Worm (Caenorhabditis elegans) whole organism, L4 larva: ENCODE data around the gene VC5.2.
A peak's percentile ranks its signal among the peaks of the same experiment; 100 is the strongest.

Experiments
- D1046.2 ChIP-seq: fragments of 200-800 bp; sonication (Bioruptor generic); IDR thresholded peaks from 2 replicates; pipeline ENCODE4 v1.3.6; 2022; ENCODE audit warnings: missing genetic modification characterization, missing compliant biosample characterization
- F10B5.3 ChIP-seq: sonication (generic microtip); optimal IDR thresholded peaks from 2 replicates; lab custom pipeline; 2016; ENCODE audit warnings: mild to moderate bottlenecking, missing genetic modification characterization, missing compliant biosample characterization
- F37D6.2 ChIP-seq: sonication (generic microtip); optimal IDR thresholded peaks from 2 replicates; lab custom pipeline; 2016; ENCODE audit warnings: mild to moderate bottlenecking, missing genetic modification characterization, missing compliant biosample characterization
- F44E2.7 ChIP-seq: fragments of 200-800 bp; sonication (Bioruptor generic); IDR thresholded peaks from 2 replicates; pipeline ENCODE4 v2.1.2; 2022; ENCODE audit warnings: missing genetic modification characterization, missing compliant biosample characterization
- R02D3.7 ChIP-seq: fragments of 150-350 bp; sonication (generic microtip); optimal IDR thresholded peaks from 3 replicates; lab custom pipeline; 2014; ENCODE audit warnings: missing biosample characterization, missing genetic modification characterization
- T20F7.1 ChIP-seq: fragments of 200-800 bp; sonication (Bioruptor generic); optimal IDR thresholded peaks from 2 replicates; lab custom pipeline; 2018; ENCODE audit warnings: mild to moderate bottlenecking, missing genetic modification characterization, missing compliant biosample characterization
- Y75B8A.6 ChIP-seq: fragments of 200-800 bp; sonication (Bioruptor generic); IDR thresholded peaks from 2 replicates; pipeline ENCODE4 v1.3.6; 2022; ENCODE audit warnings: missing genetic modification reagents, missing genetic modification characterization, missing compliant biosample characterization
- ZK337.2 ChIP-seq: fragments of 200-800 bp; sonication (Bioruptor generic); IDR thresholded peaks from 2 replicates; pipeline ENCODE4 v1.3.6; 2022; ENCODE audit warnings: missing genetic modification reagents, missing genetic modification characterization, missing compliant biosample characterization
- aha-1 ChIP-seq: fragments of 150-350 bp; peaks from one replicate; lab custom pipeline; 2014; ENCODE audit warnings: missing biosample characterization, missing genetic modification characterization
- attf-4 ChIP-seq: sonication (generic microtip); optimal IDR thresholded peaks from 3 replicates; lab custom pipeline; 2017; ENCODE audit warnings: missing biosample characterization, missing genetic modification characterization
- ceh-20 ChIP-seq: fragments of 200-800 bp; sonication (Bioruptor generic); IDR thresholded peaks from 2 replicates; pipeline ENCODE4 v1.3.6; 2022; ENCODE audit warnings: missing genetic modification reagents, missing genetic modification characterization, missing compliant biosample characterization
- ceh-44 ChIP-seq: fragments of 200-800 bp; sonication (Bioruptor generic); IDR thresholded peaks from 2 replicates; pipeline ENCODE4 v1.3.6; 2022; ENCODE audit warnings: missing genetic modification reagents, missing genetic modification characterization, missing compliant biosample characterization
- ceh-62 ChIP-seq: sonication (generic microtip); optimal IDR thresholded peaks from 2 replicates; lab custom pipeline; 2017; ENCODE audit warnings: missing biosample characterization, missing genetic modification characterization
- ceh-82 ChIP-seq: sonication (generic microtip); optimal IDR thresholded peaks from 2 replicates; lab custom pipeline; 2017; ENCODE audit warnings: missing biosample characterization, missing genetic modification characterization
- daf-16 ChIP-seq, 3 experiments: sonication (generic microtip); optimal IDR thresholded peaks; 2 replicates each; lab custom pipeline; 2016 to 2017; ENCODE audit warnings: missing genetic modification characterization in 3 of 3, missing genetic modification reagents in 3 of 3, mild to moderate bottlenecking in 2 of 3, missing compliant biosample characterization in 2 of 3, missing biosample characterization in 1 of 3, moderate library complexity in 1 of 3
- dmd-8 ChIP-seq: fragments of 200-800 bp; sonication (Bioruptor generic); IDR thresholded peaks from 2 replicates; pipeline ENCODE4 v1.3.6; 2022; ENCODE audit warnings: missing genetic modification characterization, missing compliant biosample characterization
- dmd-9 ChIP-seq: fragments of 200-800 bp; sonication (Bioruptor generic); IDR thresholded peaks from 2 replicates; pipeline ENCODE4 v1.3.6; 2022; ENCODE audit warnings: missing genetic modification reagents, missing genetic modification characterization, missing compliant biosample characterization
- dpl-1 ChIP-seq: fragments of 150-350 bp; optimal IDR thresholded peaks from 2 replicates; lab custom pipeline; 2014; ENCODE audit warnings: missing biosample characterization, missing genetic modification reagents, missing genetic modification characterization
- duxl-1 ChIP-seq: sonication (generic microtip); optimal IDR thresholded peaks from 2 replicates; lab custom pipeline; 2016; ENCODE audit warnings: mild to moderate bottlenecking, missing genetic modification characterization, moderate library complexity, missing compliant biosample characterization; ENCODE audit not compliant: poor library complexity
- dve-1 ChIP-seq: sonication (generic microtip); optimal IDR thresholded peaks from 2 replicates; lab custom pipeline; 2017; ENCODE audit warnings: antibody characterized with exemption, mild to moderate bottlenecking, missing genetic modification characterization, missing compliant biosample characterization; ENCODE audit not compliant: insufficient read depth
- hif-1 ChIP-seq, 2 experiments: sonication (generic microtip); optimal IDR thresholded peaks; 2 replicates each; lab custom pipeline; 2016 to 2017; ENCODE audit warnings: missing compliant biosample characterization in 2 of 2, missing genetic modification characterization in 2 of 2, missing genetic modification reagents in 2 of 2, missing genotype in 2 of 2, mild to moderate bottlenecking in 1 of 2
- hlh-11 ChIP-seq: fragments of 200-800 bp; sonication (Bioruptor generic); optimal IDR thresholded peaks from 2 replicates; lab custom pipeline; 2018; ENCODE audit warnings: mild to moderate bottlenecking, missing genetic modification characterization, missing compliant biosample characterization
- hlh-30 ChIP-seq: sonication (generic microtip); optimal IDR thresholded peaks from 2 replicates; lab custom pipeline; 2017; ENCODE audit warnings: antibody characterized with exemption, mild to moderate bottlenecking, missing genetic modification characterization, missing compliant biosample characterization; ENCODE audit not compliant: insufficient read depth
- jun-1 ChIP-seq: fragments of 150-350 bp; optimal IDR thresholded peaks from 2 replicates; lab custom pipeline; 2014; ENCODE audit warnings: missing biosample characterization, missing genetic modification reagents, missing genetic modification characterization
- lin-29 ChIP-seq: fragments of 200-800 bp; sonication (Bioruptor generic); IDR thresholded peaks from 2 replicates; pipeline ENCODE4 v1.3.6; 2022; ENCODE audit warnings: missing genetic modification reagents, missing genetic modification characterization, missing compliant biosample characterization
- lin-38 ChIP-seq: fragments of 200-800 bp; sonication (Bioruptor generic); IDR thresholded peaks from 2 replicates; pipeline ENCODE4 v1.3.6; 2022; ENCODE audit warnings: missing genetic modification reagents, missing genetic modification characterization, missing compliant biosample characterization
- lir-3 ChIP-seq: sonication (generic microtip); optimal IDR thresholded peaks from 2 replicates; lab custom pipeline; 2016; ENCODE audit warnings: mild to moderate bottlenecking, missing genetic modification characterization, missing compliant biosample characterization
- lsy-2 ChIP-seq, 2 experiments: fragments of 150-350 bp in 1 of 2; sonication (generic microtip) in 1 of 2; optimal IDR thresholded peaks; 2 replicates each; lab custom pipeline; 2014 to 2017; ENCODE audit warnings: missing biosample characterization in 2 of 2, missing genetic modification characterization in 2 of 2
- mdl-1 ChIP-seq, 2 experiments: fragments of 150-350 bp in 1 of 2; sonication (generic microtip) in 1 of 2; optimal IDR thresholded peaks; 2 replicates each; lab custom pipeline; 2014 to 2017; ENCODE audit warnings: missing biosample characterization in 2 of 2, missing genetic modification characterization in 2 of 2
- mdt-29 ChIP-seq: fragments of 200-800 bp; sonication (Bioruptor generic); IDR thresholded peaks from 2 replicates; pipeline ENCODE4 v1.3.6; 2022; ENCODE audit warnings: missing genetic modification reagents, missing genetic modification characterization, missing compliant biosample characterization
- mep-1 ChIP-seq: fragments of 150-350 bp; sonication (generic microtip); optimal IDR thresholded peaks from 3 replicates; lab custom pipeline; 2014; ENCODE audit warnings: missing biosample characterization, missing genetic modification characterization
- mes-2 ChIP-seq: sonication (generic microtip); optimal IDR thresholded peaks from 2 replicates; lab custom pipeline; 2016; ENCODE audit warnings: missing genotype, mild to moderate bottlenecking, missing genetic modification characterization, missing compliant biosample characterization; ENCODE audit not compliant: poor library complexity, severe bottlenecking
- mxl-3 ChIP-seq: fragments of 200-800 bp; sonication (Bioruptor generic); optimal IDR thresholded peaks from 2 replicates; lab custom pipeline; 2018; ENCODE audit warnings: mild to moderate bottlenecking, missing genetic modification characterization, missing compliant biosample characterization
- nhr-102 ChIP-seq: sonication (generic microtip); optimal IDR thresholded peaks from 2 replicates; lab custom pipeline; 2016; ENCODE audit warnings: mild to moderate bottlenecking, missing genetic modification characterization, moderate library complexity, missing compliant biosample characterization
- nhr-28 ChIP-seq: fragments of 150-350 bp; optimal IDR thresholded peaks from 2 replicates; lab custom pipeline; 2014; ENCODE audit warnings: missing biosample characterization, missing genetic modification characterization
- pqm-1 ChIP-seq: sonication (generic microtip); optimal IDR thresholded peaks from 2 replicates; lab custom pipeline; 2017; ENCODE audit warnings: missing biosample characterization, missing genetic modification characterization
- rbr-2 ChIP-seq: sonication (generic microtip); optimal IDR thresholded peaks from 2 replicates; lab custom pipeline; 2016; ENCODE audit warnings: missing genotype, missing genetic modification characterization, missing compliant biosample characterization
- spr-3 ChIP-seq: fragments of 200-800 bp; sonication (Bioruptor generic); optimal IDR thresholded peaks from 2 replicates; lab custom pipeline; 2018; ENCODE audit warnings: mild to moderate bottlenecking, missing genetic modification characterization, missing compliant biosample characterization
- unc-130 ChIP-seq: sonication (generic microtip); optimal IDR thresholded peaks from 2 replicates; lab custom pipeline; 2016; ENCODE audit warnings: missing genetic modification reagents, missing genetic modification characterization, missing compliant biosample characterization
- vab-7 ChIP-seq: fragments of 200-800 bp; sonication (Bioruptor generic); IDR thresholded peaks from 2 replicates; pipeline ENCODE4 v1.3.6; 2022; ENCODE audit warnings: missing genetic modification reagents, missing genetic modification characterization, missing compliant biosample characterization
- zfp-2 ChIP-seq: sonication (generic microtip); optimal IDR thresholded peaks from 2 replicates; lab custom pipeline; 2016; ENCODE audit warnings: mild to moderate bottlenecking, missing genetic modification characterization, missing compliant biosample characterization
- zfp-3 ChIP-seq: fragments of 200-800 bp; sonication (Bioruptor generic); conservative IDR thresholded peaks from 2 replicates; pipeline ENCODE4 v1.3.6; 2022; ENCODE audit warnings: missing genetic modification reagents, missing genetic modification characterization, missing compliant biosample characterization
- zip-11 ChIP-seq: fragments of 200-800 bp; sonication (Bioruptor generic); IDR thresholded peaks from 2 replicates; pipeline ENCODE4 v1.3.6; 2022; ENCODE audit warnings: missing genetic modification characterization, missing compliant biosample characterization

The VC5.2 gene

ce11 chrV:7079388-7079787 is 6.4 kb upstream of the VC5.2 start:
- TF ChIP-seq hlh-11 (tag; lab: Kevin White, UChicago) = peak; percentile 0
- peak; percentile 93 for TF ChIP-seq aha-1 (tag; lab: Kevin White, UChicago)
- TF ChIP-seq vab-7 (GFP tag; lab: Robert Waterston, UW) = no peak
- no peak for TF ChIP-seq F44E2.7 (GFP tag; lab: Robert Waterston, UW)
- no peak for TF ChIP-seq F10B5.3
- TF ChIP-seq attf-4 (tag; lab: Kevin White, UChicago) = no peak
- TF ChIP-seq T20F7.1 = no peak
- TF ChIP-seq R02D3.7 (tag; lab: Kevin White, UChicago) = no peak
- no peak for TF ChIP-seq ceh-82 (tag; lab: Kevin White, UChicago)
- TF ChIP-seq, all 104 proteins: peak for 2

ce11 chrV:7084612-7085139 is 1.1 kb upstream of the VC5.2 start, which contains the start of gene mys-1:
Gene mys-1, minus strand, starts transcription at chrV:7084662.
- TF ChIP-seq F37D6.2 (tag; lab: Kevin White, UChicago) (no peak), ceh-44 (GFP tag; lab: Robert Waterston, UW) (no peak), lir-3 (tag; lab: Kevin White, UChicago) (no peak), D1046.2 (GFP tag; lab: Robert Waterston, UW) (no peak), hlh-30 (tag; lab: Kevin White, UChicago) (peak; percentile 29), rbr-2 (tag; lab: Kevin White, UChicago) (peak; percentile 30), unc-130 (GFP tag; lab: Kevin White, UChicago) (peak; percentile 76), pqm-1 (no peak), mdt-29 (GFP tag; lab: Robert Waterston, UW) (no peak), ceh-82 (tag; lab: Kevin White, UChicago) (no peak), attf-4 (tag; lab: Kevin White, UChicago) (no peak), mdl-1 (tag; optimal IDR thresholded peaks at IDR 0.05; lab: Kevin White, UChicago) (no peak), lin-29 (GFP tag; lab: Robert Waterston, UW) (no peak), Y75B8A.6 (no peak), dve-1 (tag; lab: Kevin White, UChicago) (peak; percentile 10), ceh-20 (GFP tag; lab: Robert Waterston, UW) (no peak), mxl-3 (GFP tag; lab: Kevin White, UChicago) (no peak), ceh-62 (tag; lab: Kevin White, UChicago) (no peak), ZK337.2 (peak; percentile 66; the same call in 1 of the 2 replicates), lin-38 (peak; percentile 46), hif-1 (tag; optimal IDR thresholded peaks at IDR 0.05; lab: Kevin White, UChicago) (peak in 1 of 2 experiments; percentile 69), nhr-28 (tag; lab: Kevin White, UChicago) (no peak), jun-1 (tag; lab: Kevin White, UChicago) (no peak), daf-16 (GFP tag; optimal IDR thresholded peaks at IDR 0.05; lab: Kevin White, UChicago) (no peak), daf-16 (tag; optimal IDR thresholded peaks at IDR 0.05; lab: Kevin White, UChicago) (peak; percentile 10), dmd-8 (GFP tag; lab: Robert Waterston, UW) (no peak), zip-11 (no peak), dmd-9 (GFP tag; lab: Robert Waterston, UW) (peak; percentile 66; the same call in 1 of the 2 replicates), zfp-3 (GFP tag; lab: Robert Waterston, UW) (no peak), aha-1 (tag; lab: Kevin White, UChicago) (no peak), lsy-2 (tag; optimal IDR thresholded peaks at IDR 0.05; lab: Kevin White, UChicago) (peak in 1 of 2 experiments; percentile 67), mep-1 (tag; lab: Kevin White, UChicago) (peak; percentile 18), mes-2 (tag; lab: Kevin White, UChicago) (peak; percentile 98), duxl-1 (tag; lab: Kevin White, UChicago) (peak; percentile 76), nhr-102 (tag; lab: Kevin White, UChicago) (peak; percentile 34), dpl-1 (peak; percentile 93), spr-3 (GFP tag; lab: Kevin White, UChicago) (no peak), zfp-2 (tag; lab: Kevin White, UChicago) (no peak)
- TF ChIP-seq, all 104 proteins: peak for 15
